Fruit fly (Drosophila melanogaster) whole organism: ENCODE data around the gene Coq7.

Experiments
- Dll ChIP-seq: fragments of >200 bp; optimal IDR thresholded peaks from 2 replicates; lab custom pipeline; 2017
- EcR ChIP-seq, 2 experiments: fragments of >200 bp; optimal IDR thresholded peaks; 2 replicates each; lab custom pipeline; 2017; ENCODE audit warnings: missing biosample characterization in 2 of 2, missing genetic modification characterization in 2 of 2, missing genetic modification reagents in 2 of 2
- psq ChIP-seq: fragments of >200 bp; optimal IDR thresholded peaks from 2 replicates; lab custom pipeline; 2017
- usp ChIP-seq: fragments of >200 bp; optimal IDR thresholded peaks from 2 replicates; lab custom pipeline; 2017; ENCODE audit warnings: missing biosample characterization, missing genetic modification characterization, mixed read lengths

DNA sequence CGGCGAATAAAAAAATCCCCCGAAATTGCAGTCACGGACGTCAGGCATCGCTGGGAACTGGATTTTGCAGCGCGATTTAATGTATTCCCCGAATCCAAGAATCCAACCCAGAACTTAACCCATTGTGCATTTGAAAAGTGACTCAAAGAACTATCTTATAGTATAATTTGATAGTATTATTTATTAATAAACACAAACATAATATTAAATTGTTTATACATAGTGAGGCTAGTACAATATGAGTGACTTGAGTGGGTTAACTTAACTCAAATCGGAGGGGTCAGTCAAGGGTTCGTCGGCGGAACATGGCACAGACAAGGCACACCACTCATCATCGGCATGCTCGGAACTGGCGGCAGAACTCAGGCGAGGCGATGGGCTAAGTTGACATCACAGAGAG is 24.8 kb upstream of the Coq7 start:
- no peak for TF ChIP-seq EcR (GFP tag; optimal IDR thresholded peaks at IDR 0.05; lab: Kevin White, UChicago)
- no peak for TF ChIP-seq psq (lab: Kevin White, UChicago)
- no peak for TF ChIP-seq Dll
- TF ChIP-seq usp, result no peak
